Fruit fly (Drosophila melanogaster) whole organism, prepupa: ENCODE results near the gene Sam-S.

Source experiments
- CG11762 ChIP-seq: fragments of 200-800 bp; sonication (Bioruptor generic); optimal IDR thresholded peaks from 3 replicates; lab custom pipeline; 2016; ENCODE audit warnings: missing biosample characterization, missing genetic modification characterization; ENCODE audit not compliant: insufficient read depth
- CG11902 ChIP-seq: fragments of 200-800 bp; sonication (Bioruptor generic); optimal IDR thresholded peaks from 3 replicates; lab custom pipeline; 2016; ENCODE audit warnings: missing biosample characterization, missing genetic modification characterization
- CG15336 ChIP-seq: fragments of 200-800 bp; sonication (Bioruptor generic); IDR thresholded peaks from 2 replicates; pipeline ENCODE4 v1.3.6; 2022; ENCODE audit warnings: missing biosample characterization, missing genetic modification characterization
- CG1621 ChIP-seq: fragments of 200-800 bp; sonication (Bioruptor generic); optimal IDR thresholded peaks from 3 replicates; lab custom pipeline; 2018; ENCODE audit warnings: missing biosample characterization, mild to moderate bottlenecking, missing genetic modification characterization
- CG16779 ChIP-seq: fragments of 200-800 bp; sonication (Bioruptor generic); optimal IDR thresholded peaks from 3 replicates; lab custom pipeline; 2017; ENCODE audit warnings: missing biosample characterization, mild to moderate bottlenecking, missing genetic modification characterization
- CG3032 ChIP-seq: fragments of 200-800 bp; optimal IDR thresholded peaks from 2 replicates; lab custom pipeline; 2019; ENCODE audit warnings: missing biosample characterization, mild to moderate bottlenecking, missing genetic modification characterization, moderate library complexity
- CG31627 ChIP-seq: fragments of 200-800 bp; sonication (Bioruptor generic); optimal IDR thresholded peaks from 3 replicates; lab custom pipeline; 2016; ENCODE audit warnings: missing biosample characterization, missing genetic modification characterization
- CG34406 ChIP-seq: fragments of 200-800 bp; sonication (Bioruptor generic); optimal IDR thresholded peaks from 3 replicates; lab custom pipeline; 2016; ENCODE audit warnings: missing biosample characterization, missing genetic modification characterization
- CG3919 ChIP-seq: fragments of 200-800 bp; sonication (Bioruptor generic); optimal IDR thresholded peaks from 3 replicates; lab custom pipeline; 2016; ENCODE audit warnings: missing biosample characterization, missing genetic modification characterization
- CG6276 ChIP-seq: fragments of 200-800 bp; sonication (Bioruptor generic); optimal IDR thresholded peaks from 2 replicates; lab custom pipeline; 2017; ENCODE audit warnings: missing biosample characterization, mild to moderate bottlenecking, missing genetic modification characterization
- CG6792 ChIP-seq: fragments of 200-800 bp; sonication (Bioruptor generic); optimal IDR thresholded peaks from 3 replicates; lab custom pipeline; 2016; ENCODE audit warnings: missing biosample characterization, missing genetic modification characterization
- CG6808 ChIP-seq: fragments of 200-800 bp; sonication (Bioruptor generic); optimal IDR thresholded peaks from 3 replicates; lab custom pipeline; 2017; ENCODE audit warnings: missing biosample characterization, missing genetic modification characterization, mild to moderate bottlenecking, moderate library complexity, missing genetic modification reagents
- CG6854 ChIP-seq: fragments of 200-800 bp; sonication (Bioruptor generic); optimal IDR thresholded peaks from 2 replicates; lab custom pipeline; 2017; ENCODE audit warnings: missing biosample characterization, mild to moderate bottlenecking, missing genetic modification characterization
- CG7368 ChIP-seq: fragments of 200-800 bp; sonication (Bioruptor generic); optimal IDR thresholded peaks from 3 replicates; lab custom pipeline; 2016; ENCODE audit warnings: missing biosample characterization, missing genetic modification characterization
- CG8119 ChIP-seq: fragments of 200-800 bp; sonication (Bioruptor generic); IDR thresholded peaks from 3 replicates; pipeline ENCODE4 v1.3.6; 2022; ENCODE audit warnings: missing biosample characterization, missing genetic modification characterization
- CG9139 ChIP-seq: fragments of 200-800 bp; sonication (Bioruptor generic); optimal IDR thresholded peaks from 3 replicates; lab custom pipeline; 2017; ENCODE audit warnings: missing biosample characterization, mild to moderate bottlenecking, missing genetic modification characterization
- Eip75B ChIP-seq: fragments of 200-800 bp; sonication (Bioruptor generic); optimal IDR thresholded peaks from 3 replicates; lab custom pipeline; 2016; ENCODE audit warnings: missing biosample characterization, missing genetic modification characterization
- Eip78C ChIP-seq: fragments of 200-800 bp; sonication (Bioruptor generic); peaks from one replicate; lab custom pipeline; 2016; ENCODE audit warnings: missing biosample characterization, missing genetic modification characterization
- Eip93F ChIP-seq: fragments of 200-800 bp; sonication (Bioruptor generic); optimal IDR thresholded peaks from 2 replicates; lab custom pipeline; 2016; ENCODE audit warnings: missing biosample characterization, mild to moderate bottlenecking, missing genetic modification characterization
- Ets96B ChIP-seq: fragments of 200-800 bp; optimal IDR thresholded peaks from 2 replicates; lab custom pipeline; 2019; ENCODE audit warnings: missing biosample characterization, mild to moderate bottlenecking, missing genetic modification characterization, moderate library complexity
- Met ChIP-seq: fragments of 200-800 bp; sonication (Bioruptor generic); optimal IDR thresholded peaks from 3 replicates; lab custom pipeline; 2016; ENCODE audit warnings: missing biosample characterization, missing genetic modification characterization
- Sox14 ChIP-seq: fragments of 200-800 bp; sonication (Bioruptor generic); optimal IDR thresholded peaks from 3 replicates; lab custom pipeline; 2016; ENCODE audit warnings: missing biosample characterization, missing genetic modification characterization
- Sox15 ChIP-seq: fragments of 200-800 bp; sonication (Bioruptor generic); optimal IDR thresholded peaks from 3 replicates; lab custom pipeline; 2016; ENCODE audit warnings: missing biosample characterization, missing genetic modification characterization
- achi ChIP-seq: fragments of 200-800 bp; sonication (Bioruptor generic); optimal IDR thresholded peaks from 3 replicates; lab custom pipeline; 2016; ENCODE audit warnings: missing biosample characterization, missing genetic modification characterization
- dac ChIP-seq: fragments of 200-800 bp; sonication (Bioruptor generic); optimal IDR thresholded peaks from 2 replicates; lab custom pipeline; 2017; ENCODE audit warnings: missing biosample characterization, mild to moderate bottlenecking, missing genetic modification characterization
- dsx ChIP-seq: fragments of 200-800 bp; optimal IDR thresholded peaks from 3 replicates; lab custom pipeline; 2019; ENCODE audit warnings: missing biosample characterization, mild to moderate bottlenecking, missing genetic modification characterization, moderate library complexity; ENCODE audit not compliant: poor library complexity, severe bottlenecking
- eg ChIP-seq: fragments of 200-800 bp; sonication (Bioruptor generic); IDR thresholded peaks from 3 replicates; pipeline ENCODE4 v1.3.6; 2022; ENCODE audit warnings: missing biosample characterization, missing genetic modification characterization
- esn ChIP-seq: fragments of 200-800 bp; sonication (Bioruptor generic); optimal IDR thresholded peaks from 2 replicates; lab custom pipeline; 2016; ENCODE audit warnings: missing biosample characterization, mild to moderate bottlenecking, missing genetic modification characterization, moderate library complexity
- fd85E ChIP-seq: fragments of 200-800 bp; sonication (Bioruptor generic); optimal IDR thresholded peaks from 3 replicates; lab custom pipeline; 2016; ENCODE audit warnings: missing biosample characterization, missing genetic modification characterization
- fkh ChIP-seq: fragments of 200-800 bp; sonication (Bioruptor generic); optimal IDR thresholded peaks from 3 replicates; lab custom pipeline; 2017; ENCODE audit warnings: missing biosample characterization, mild to moderate bottlenecking, missing genetic modification characterization, moderate library complexity
- net ChIP-seq: fragments of 200-800 bp; sonication (Bioruptor generic); optimal IDR thresholded peaks from 3 replicates; lab custom pipeline; 2016; ENCODE audit warnings: missing biosample characterization, missing genetic modification characterization
- pdm3 ChIP-seq: fragments of 200-800 bp; sonication (Bioruptor generic); optimal IDR thresholded peaks from 3 replicates; lab custom pipeline; 2016; ENCODE audit warnings: missing biosample characterization, missing genetic modification characterization
- salr ChIP-seq, 2 experiments: fragments of 200-800 bp; sonication (Bioruptor generic); optimal IDR thresholded peaks; 3 replicates each; lab custom pipeline; 2016 to 2018; ENCODE audit warnings: missing biosample characterization in 2 of 2, missing genetic modification characterization in 2 of 2, mild to moderate bottlenecking in 1 of 2
- ss ChIP-seq, 2 experiments: fragments of 200-800 bp; sonication (Bioruptor generic); optimal IDR thresholded peaks; 2 replicates in 1 of 2; 3 replicates in 1 of 2; lab custom pipeline; 2017 to 2018; ENCODE audit warnings: mild to moderate bottlenecking in 2 of 2, missing biosample characterization in 2 of 2, missing genetic modification characterization in 2 of 2, moderate library complexity in 1 of 2
- topi ChIP-seq: fragments of 200-800 bp; sonication (Bioruptor generic); optimal IDR thresholded peaks from 3 replicates; lab custom pipeline; 2016; ENCODE audit warnings: missing biosample characterization, missing genetic modification characterization
- vri ChIP-seq: fragments of 200-800 bp; sonication (Bioruptor generic); optimal IDR thresholded peaks from 3 replicates; lab custom pipeline; 2016; ENCODE audit warnings: missing biosample characterization, mild to moderate bottlenecking, missing genetic modification characterization

Sam-S gene

dm6 chr2L:155215-155712, 48.6 kb downstream of the Sam-S start, which contains the start of gene Pus10:
Pus10 (minus strand) TSS chr2L:155305.
- TF ChIP-seq CG6808 (no peak), vri (peak; percentile 96), CG6854 (GFP tag; lab: Kevin White, UChicago) (peak; percentile 23), CG6792 (GFP tag; lab: Kevin White, UChicago) (no peak), CG11902 (GFP tag; lab: Kevin White, UChicago) (no peak), Eip78C (GFP tag; lab: Kevin White, UChicago) (peak; percentile 51), Met (GFP tag; lab: Kevin White, UChicago) (no peak), eg (GFP tag; lab: Robert Waterston, UW) (no peak), CG34406 (GFP tag; lab: Kevin White, UChicago) (no peak), fd85E (no peak), topi (GFP tag; lab: Kevin White, UChicago) (no peak)

dm6 chr2L:155994-156393, 49.3 kb downstream of the Sam-S start, which contains the start of gene CG3436:
CG3436 (plus strand) TSS chr2L:156029.
- TF ChIP-seq CG6792 (GFP tag; lab: Kevin White, UChicago) (no peak), dac (GFP tag; lab: Kevin White, UChicago) (no peak), fkh (peak; percentile 34), Eip78C (GFP tag; lab: Kevin White, UChicago) (peak; percentile 59), pdm3 (GFP tag; lab: Kevin White, UChicago) (no peak), CG15336 (GFP tag; lab: Robert Waterston, UW) (no peak), CG6276 (GFP tag; lab: Kevin White, UChicago) (no peak), CG3032 (tag; lab: Kevin White, UChicago) (peak; percentile 2), CG6854 (GFP tag; lab: Kevin White, UChicago) (peak; percentile 32), Sox14 (GFP tag; lab: Kevin White, UChicago) (peak; percentile 100), CG8119 (no peak)

dm6 chr2L:158649-159257, 52.0 kb downstream of the Sam-S start, which contains the start of the genes CG33635 and spen:
CG33635 (minus strand) TSS chr2L:158664.
spen (plus strand) TSS chr2L:159032.
- TF ChIP-seq salr (GFP tag; optimal IDR thresholded peaks at IDR 0.05; lab: Kevin White, UChicago) (peak in 1 of 2 experiments; percentile 14), CG16779 (tag; lab: Kevin White, UChicago) (peak; percentile 53), Eip93F (peak; percentile 52), achi (GFP tag; lab: Kevin White, UChicago) (no peak), CG3032 (tag; lab: Kevin White, UChicago) (no peak), vri (peak; percentile 82), fkh (peak; percentile 76), Sox15 (GFP tag; lab: Kevin White, UChicago) (no peak), Ets96B (tag; lab: Kevin White, UChicago) (peak; percentile 37), CG9139 (GFP tag; lab: Kevin White, UChicago) (peak; percentile 24), topi (GFP tag; lab: Kevin White, UChicago) (peak; percentile 35), pdm3 (GFP tag; lab: Kevin White, UChicago) (no peak), CG3919 (peak; percentile 59), net (GFP tag; lab: Kevin White, UChicago) (peak; percentile 41), CG6792 (GFP tag; lab: Kevin White, UChicago) (no peak), Eip75B (GFP tag; lab: Kevin White, UChicago) (peak; percentile 34), CG7368 (GFP tag; lab: Kevin White, UChicago) (peak; percentile 1), Eip78C (GFP tag; lab: Kevin White, UChicago) (peak; percentile 84), CG1621 (tag; lab: Kevin White, UChicago) (peak; percentile 52), CG6854 (GFP tag; lab: Kevin White, UChicago) (peak; percentile 59), esn (GFP tag; lab: Kevin White, UChicago) (peak; percentile 58), CG6276 (GFP tag; lab: Kevin White, UChicago) (no peak), Sox14 (GFP tag; lab: Kevin White, UChicago) (peak; percentile 62), dsx (peak; percentile 71), CG11762 (GFP tag; lab: Kevin White, UChicago) (peak; percentile 20), CG6808 (peak; percentile 39), CG31627 (GFP tag; lab: Kevin White, UChicago) (no peak), fd85E (peak; percentile 50), ss (GFP tag; optimal IDR thresholded peaks at IDR 0.05; lab: Kevin White, UChicago) (peak; percentile 13 to 48)
